Worm (Caenorhabditis elegans) whole organism, young adult: ENCODE measurements around the gene dpy-23.
A peak's percentile ranks its signal among the peaks of the same experiment; 100 is the strongest.

Experiments
- B0035.1 ChIP-seq: sonication (generic microtip); optimal IDR thresholded peaks from 2 replicates; lab custom pipeline; 2016; ENCODE audit warnings: missing genetic modification characterization, mild to moderate bottlenecking, missing compliant biosample characterization, missing genotype, missing genetic modification reagents
- B0261.1 ChIP-seq: sonication (generic microtip); optimal IDR thresholded peaks from 2 replicates; lab custom pipeline; 2016; ENCODE audit warnings: mild to moderate bottlenecking, missing genetic modification characterization, moderate library complexity, missing compliant biosample characterization
- C06A6.2 ChIP-seq: fragments of 200-800 bp; sonication (Bioruptor generic); conservative IDR thresholded peaks from 2 replicates; pipeline ENCODE4 v1.3.6; 2022; ENCODE audit warnings: missing genetic modification characterization, missing compliant biosample characterization
- D2030.7 ChIP-seq: fragments of 200-800 bp; sonication (Bioruptor generic); IDR thresholded peaks from 2 replicates; pipeline ENCODE4 v1.3.6; 2022; ENCODE audit warnings: missing genetic modification reagents, missing genetic modification characterization, missing compliant biosample characterization
- F10E7.11 ChIP-seq: sonication (generic microtip); optimal IDR thresholded peaks from 2 replicates; lab custom pipeline; 2017; ENCODE audit warnings: mild to moderate bottlenecking, missing genetic modification characterization, moderate library complexity, missing compliant biosample characterization
- F22D6.2 ChIP-seq: sonication (generic microtip); optimal IDR thresholded peaks from 2 replicates; lab custom pipeline; 2016; ENCODE audit warnings: mild to moderate bottlenecking, missing genetic modification characterization, missing compliant biosample characterization
- F33H1.4 ChIP-seq: fragments of 200-800 bp; sonication (Bioruptor generic); IDR thresholded peaks from 2 replicates; pipeline ENCODE4 v1.3.6; 2022; ENCODE audit warnings: missing genetic modification reagents, missing genetic modification characterization, missing compliant biosample characterization
- F37B4.10 ChIP-seq: fragments of 200-800 bp; sonication (Bioruptor generic); IDR thresholded peaks from 2 replicates; pipeline ENCODE4 v1.3.6; 2022; ENCODE audit warnings: missing genetic modification characterization, missing compliant biosample characterization
- F57C9.4 ChIP-seq: sonication (generic microtip); optimal IDR thresholded peaks from 2 replicates; lab custom pipeline; 2017; ENCODE audit warnings: mild to moderate bottlenecking, missing genetic modification characterization, missing compliant biosample characterization
- K11D2.4 ChIP-seq: fragments of 200-800 bp; sonication (Bioruptor generic); IDR thresholded peaks from 2 replicates; pipeline ENCODE4 v1.3.6; 2022; ENCODE audit warnings: missing genetic modification reagents, missing genetic modification characterization, missing compliant biosample characterization
- Y53G8AR.9 ChIP-seq: fragments of 200-800 bp; sonication (Bioruptor generic); conservative IDR thresholded peaks from 2 replicates; pipeline ENCODE4 v1.3.6; 2022; ENCODE audit warnings: missing genetic modification reagents, missing genetic modification characterization, missing compliant biosample characterization
- Y56A3A.18 ChIP-seq: fragments of 200-800 bp; sonication (Bioruptor generic); IDR thresholded peaks from 2 replicates; pipeline ENCODE4 v1.3.6; 2022; ENCODE audit warnings: missing genetic modification reagents, missing genetic modification characterization, missing compliant biosample characterization
- aptf-2 ChIP-seq: fragments of 200-800 bp; sonication (Bioruptor generic); conservative IDR thresholded peaks from 2 replicates; pipeline ENCODE4 v1.3.6; 2022; ENCODE audit warnings: missing genetic modification reagents, missing genetic modification characterization, missing compliant biosample characterization
- aptf-3 ChIP-seq: fragments of 200-800 bp; sonication (Bioruptor generic); IDR thresholded peaks from 2 replicates; pipeline ENCODE4 v1.3.6; 2022; ENCODE audit warnings: missing genetic modification characterization, missing compliant biosample characterization
- attf-5 ChIP-seq: fragments of 200-800 bp; sonication (Bioruptor generic); optimal IDR thresholded peaks from 2 replicates; lab custom pipeline; 2018; ENCODE audit warnings: mild to moderate bottlenecking, missing genetic modification characterization, missing compliant biosample characterization
- cebp-1 ChIP-seq, 2 experiments: fragments of 200-800 bp in 1 of 2; sonication (Bioruptor generic) in 1 of 2; sonication (generic microtip) in 1 of 2; IDR thresholded peaks in 1 of 2; optimal IDR thresholded peaks in 1 of 2; 2 replicates each; pipeline versions ENCODE4 v1.3.6 to Lab custom; 2017 to 2022; ENCODE audit warnings: missing compliant biosample characterization in 2 of 2, missing genetic modification characterization in 2 of 2, mild to moderate bottlenecking in 1 of 2, missing genetic modification reagents in 1 of 2, moderate library complexity in 1 of 2
- cebp-2 ChIP-seq: fragments of 200-800 bp; sonication (Bioruptor generic); IDR thresholded peaks from 2 replicates; pipeline ENCODE4 v1.3.6; 2022; ENCODE audit warnings: missing genetic modification characterization, missing compliant biosample characterization
- ceh-27 ChIP-seq: fragments of 200-800 bp; sonication (Bioruptor generic); optimal IDR thresholded peaks from 2 replicates; lab custom pipeline; 2018; ENCODE audit warnings: mild to moderate bottlenecking, missing genetic modification characterization, moderate library complexity, missing compliant biosample characterization
- ceh-91 ChIP-seq: fragments of 200-800 bp; sonication (Bioruptor generic); IDR thresholded peaks from 2 replicates; pipeline ENCODE4 v1.3.6; 2022; ENCODE audit warnings: missing genetic modification reagents, missing genetic modification characterization, missing compliant biosample characterization
- egl-18 ChIP-seq: fragments of 200-800 bp; sonication (Bioruptor generic); IDR thresholded peaks from 2 replicates; pipeline ENCODE4 v1.3.6; 2022; ENCODE audit warnings: missing genetic modification reagents, missing genetic modification characterization, missing compliant biosample characterization
- egrh-3 ChIP-seq: fragments of 200-800 bp; sonication (Bioruptor generic); IDR thresholded peaks from 2 replicates; pipeline ENCODE4 v1.3.6; 2022; ENCODE audit warnings: missing genetic modification reagents, missing genetic modification characterization, missing compliant biosample characterization
- fkh-3 ChIP-seq: sonication (generic microtip); optimal IDR thresholded peaks from 2 replicates; lab custom pipeline; 2016; ENCODE audit warnings: mild to moderate bottlenecking, missing genetic modification characterization, missing compliant biosample characterization
- gei-17 ChIP-seq: fragments of 200-800 bp; sonication (Bioruptor generic); optimal IDR thresholded peaks from 2 replicates; lab custom pipeline; 2018; ENCODE audit warnings: mild to moderate bottlenecking, missing genetic modification characterization, missing compliant biosample characterization
- hlh-12 ChIP-seq: sonication (generic microtip); optimal IDR thresholded peaks from 2 replicates; lab custom pipeline; 2016; ENCODE audit warnings: missing genetic modification characterization, missing compliant biosample characterization
- hrde-1 ChIP-seq: sonication (generic microtip); optimal IDR thresholded peaks from 2 replicates; lab custom pipeline; 2016; ENCODE audit warnings: missing genetic modification characterization, mild to moderate bottlenecking, missing compliant biosample characterization, moderate library complexity, missing genotype, missing genetic modification reagents, borderline replicate concordance
- hsf-1 ChIP-seq: fragments of 200-800 bp; sonication (Bioruptor generic); IDR thresholded peaks from 2 replicates; pipeline ENCODE4 v1.3.6; 2022; ENCODE audit warnings: missing genetic modification reagents, missing genetic modification characterization, missing compliant biosample characterization
- lag-1 ChIP-seq: fragments of 200-800 bp; sonication (Bioruptor generic); IDR thresholded peaks from 2 replicates; pipeline ENCODE4 v1.3.6; 2022; ENCODE audit warnings: missing genetic modification reagents, missing genetic modification characterization, missing compliant biosample characterization
- lin-40 ChIP-seq: sonication (generic microtip); optimal IDR thresholded peaks from 2 replicates; lab custom pipeline; 2016; ENCODE audit warnings: missing genetic modification characterization, mild to moderate bottlenecking, missing compliant biosample characterization, missing genotype, missing genetic modification reagents
- lin-54 ChIP-seq: fragments of 200-800 bp; sonication (Bioruptor generic); optimal IDR thresholded peaks from 2 replicates; lab custom pipeline; 2018; ENCODE audit warnings: mild to moderate bottlenecking, missing genetic modification characterization, missing compliant biosample characterization
- lir-1 ChIP-seq: fragments of 200-800 bp; sonication (Bioruptor generic); conservative IDR thresholded peaks from 2 replicates; pipeline ENCODE4 v1.3.6; 2022; ENCODE audit warnings: missing genetic modification reagents, missing genetic modification characterization, missing compliant biosample characterization
- madf-10 ChIP-seq: sonication (generic microtip); optimal IDR thresholded peaks from 2 replicates; lab custom pipeline; 2016; ENCODE audit warnings: mild to moderate bottlenecking, missing genetic modification characterization, missing compliant biosample characterization
- madf-3 ChIP-seq: fragments of 200-800 bp; sonication (Bioruptor generic); IDR thresholded peaks from 2 replicates; pipeline ENCODE4 v1.3.6; 2022; ENCODE audit warnings: missing genetic modification reagents, missing genetic modification characterization, missing compliant biosample characterization
- mcd-1 ChIP-seq: fragments of 200-800 bp; sonication (Bioruptor generic); IDR thresholded peaks from 2 replicates; pipeline ENCODE4 v1.3.6; 2022; ENCODE audit warnings: missing genetic modification reagents, missing genetic modification characterization, missing compliant biosample characterization
- mes-4 ChIP-seq: sonication (generic microtip); optimal IDR thresholded peaks from 2 replicates; lab custom pipeline; 2016; ENCODE audit warnings: missing genotype, missing genetic modification characterization, missing compliant biosample characterization
- rcor-1 ChIP-seq: fragments of 200-800 bp; sonication (Bioruptor generic); IDR thresholded peaks from 2 replicates; pipeline ENCODE4 v1.3.6; 2022; ENCODE audit warnings: missing genetic modification reagents, missing genetic modification characterization, missing compliant biosample characterization
- rpc-1 ChIP-seq, 2 experiments: fragments of 150-350 bp in 1 of 2; sonication (generic microtip) in 1 of 2; optimal IDR thresholded peaks; 2 replicates each; lab custom pipeline; 2014 to 2018; ENCODE audit warnings: missing biosample characterization in 1 of 2, missing genetic modification characterization in 1 of 2, missing genetic modification reagents in 1 of 2, missing genotype in 1 of 2
- snpc-1.3 ChIP-seq: sonication (generic microtip); optimal IDR thresholded peaks from 2 replicates; lab custom pipeline; 2017; ENCODE audit warnings: missing genetic modification characterization, mild to moderate bottlenecking, missing compliant biosample characterization, antibody characterized with exemption, moderate library complexity, missing genotype, missing genetic modification reagents; ENCODE audit not compliant: insufficient read depth
- unc-130 ChIP-seq: sonication (generic microtip); optimal IDR thresholded peaks from 2 replicates; lab custom pipeline; 2016; ENCODE audit warnings: missing genetic modification reagents, missing genetic modification characterization, missing compliant biosample characterization
- zfh-2 ChIP-seq: fragments of 200-800 bp; sonication (Bioruptor generic); conservative IDR thresholded peaks from 2 replicates; pipeline ENCODE4 v1.3.6; 2022; ENCODE audit warnings: missing genetic modification reagents, missing genetic modification characterization, missing compliant biosample characterization
- ztf-18 ChIP-seq: sonication (generic microtip); optimal IDR thresholded peaks from 2 replicates; lab custom pipeline; 2016; ENCODE audit warnings: missing genotype, mild to moderate bottlenecking, missing genetic modification characterization, missing compliant biosample characterization
- ztf-26 ChIP-seq: sonication (generic microtip); optimal IDR thresholded peaks from 2 replicates; lab custom pipeline; 2017; ENCODE audit warnings: missing genetic modification characterization, missing compliant biosample characterization

dpy-23 gene

DNA sequence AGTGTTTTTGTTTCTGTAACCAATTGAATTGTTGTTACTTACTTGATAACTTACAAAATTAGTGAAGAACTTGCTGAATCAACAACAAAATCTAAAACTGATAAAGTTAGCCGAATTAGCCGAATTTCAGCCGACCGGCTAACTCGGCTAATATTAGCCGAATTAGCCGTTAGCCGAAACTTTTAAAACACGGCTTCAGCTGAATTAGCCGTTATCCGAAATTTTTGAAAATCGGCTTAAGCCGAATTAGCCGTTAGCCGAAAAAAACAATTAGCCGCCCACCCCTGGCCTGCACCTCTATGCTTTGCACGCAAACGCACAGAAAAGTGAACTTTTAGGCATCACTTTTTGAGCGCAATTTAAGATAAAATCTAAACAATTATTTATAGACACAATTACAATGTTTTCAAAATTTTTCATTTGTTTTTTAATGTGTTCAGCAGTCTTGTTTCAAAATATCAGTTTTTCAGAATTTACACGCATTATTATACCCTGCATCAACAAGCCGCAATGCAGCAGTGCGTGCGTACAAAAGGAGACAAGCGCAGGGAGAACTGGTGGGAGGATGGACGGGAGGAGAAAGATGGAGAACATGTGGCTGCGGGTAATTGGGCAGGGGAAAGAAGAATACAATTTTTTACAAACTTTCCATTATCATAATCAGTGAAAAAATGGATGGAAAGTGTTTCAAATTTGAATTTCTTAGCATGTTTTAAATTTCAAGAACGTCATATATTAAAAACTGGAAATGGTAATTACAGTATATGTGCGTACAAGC lies 6.1 kb downstream of the dpy-23 start (continued):
- no peak for TF ChIP-seq F10E7.11 (tag; lab: Kevin White, UChicago)
- TF ChIP-seq F57C9.4 (tag; lab: Kevin White, UChicago), result no peak
- peak; percentile 45; the same call in 1 of the 2 replicates for TF ChIP-seq C06A6.2 (GFP tag; lab: Robert Waterston, UW)
- TF ChIP-seq F37B4.10 (GFP tag; lab: Robert Waterston, UW), result no peak
- no peak for TF ChIP-seq cebp-1 (GFP tag; IDR thresholded peaks at IDR 0.05; lab: Robert Waterston, UW)
- TF ChIP-seq cebp-1 (tag; optimal IDR thresholded peaks at IDR 0.05; lab: Kevin White, UChicago), result no peak
- TF ChIP-seq madf-3 (GFP tag; lab: Robert Waterston, UW), result no peak
- TF ChIP-seq attf-5, result no peak
- TF ChIP-seq K11D2.4 (GFP tag; lab: Robert Waterston, UW), result no peak
- TF ChIP-seq ztf-26 (tag; lab: Kevin White, UChicago), result peak; percentile 84
- TF ChIP-seq D2030.7 (GFP tag; lab: Robert Waterston, UW), result no peak
- no peak for TF ChIP-seq aptf-3
- no peak for TF ChIP-seq lag-1 (GFP tag; lab: Robert Waterston, UW)
- peak; percentile 22 for TF ChIP-seq B0261.1 (tag; lab: Kevin White, UChicago)
- peak; percentile 57 for TF ChIP-seq ceh-27 (GFP tag; lab: Kevin White, UChicago)
- TF ChIP-seq lin-54 (GFP tag; lab: Kevin White, UChicago), result peak; percentile 54
- no peak for TF ChIP-seq B0035.1 (tag; lab: Kevin White, UChicago)
- TF ChIP-seq Y56A3A.18 (GFP tag; lab: Robert Waterston, UW), result peak; percentile 84
- peak; percentile 26 for TF ChIP-seq F22D6.2 (tag; lab: Kevin White, UChicago)
- TF ChIP-seq hrde-1 (tag; lab: Kevin White, UChicago), result no peak
- no peak for TF ChIP-seq cebp-2 (GFP tag; lab: Robert Waterston, UW)
- TF ChIP-seq hsf-1 (GFP tag; lab: Robert Waterston, UW), result no peak
- no peak for TF ChIP-seq ceh-91
- TF ChIP-seq zfh-2, result no peak
- TF ChIP-seq fkh-3, result no peak
- no peak for TF ChIP-seq mes-4 (tag; lab: Kevin White, UChicago)
- TF ChIP-seq madf-10, result peak; percentile 65
- no peak for TF ChIP-seq ztf-18 (tag; lab: Kevin White, UChicago)
- no peak; the same call in 1 of the 2 replicates for TF ChIP-seq egrh-3 (GFP tag; lab: Robert Waterston, UW)
- no peak for TF ChIP-seq aptf-2 (GFP tag; lab: Robert Waterston, UW)
- TF ChIP-seq rcor-1 (GFP tag; lab: Robert Waterston, UW), result peak; percentile 56
- TF ChIP-seq F33H1.4 (GFP tag; lab: Robert Waterston, UW), result no peak
- peak; percentile 92 for TF ChIP-seq lin-40 (tag; lab: Kevin White, UChicago)
- TF ChIP-seq lir-1 (GFP tag; lab: Robert Waterston, UW), result 0 out of 2 replicates have a peak, but pooled peaks have one; percentile 27
- TF ChIP-seq hlh-12 (tag; lab: Kevin White, UChicago), result no peak
- no peak for TF ChIP-seq egl-18 (GFP tag; lab: Robert Waterston, UW)
- TF ChIP-seq unc-130 (GFP tag; lab: Kevin White, UChicago), result no peak
- TF ChIP-seq Y53G8AR.9 (GFP tag; lab: Robert Waterston, UW), result peak; percentile 58; the same call in 1 of the 2 replicates
- no peak for TF ChIP-seq rpc-1 (optimal IDR thresholded peaks at IDR 0.05; lab: Kevin White, UChicago)
- TF ChIP-seq rpc-1 (tag; optimal IDR thresholded peaks at IDR 0.05; lab: Kevin White, UChicago), result no peak
- peak; percentile 55 for TF ChIP-seq mcd-1 (GFP tag; lab: Robert Waterston, UW)
- peak; percentile 92 for TF ChIP-seq gei-17 (GFP tag; lab: Kevin White, UChicago)
- no peak for TF ChIP-seq snpc-1.3 (tag; lab: Kevin White, UChicago)
